Fruit fly (Drosophila melanogaster): Measurements from ENCODE around the gene Dci.

Dci gene

DNA sequence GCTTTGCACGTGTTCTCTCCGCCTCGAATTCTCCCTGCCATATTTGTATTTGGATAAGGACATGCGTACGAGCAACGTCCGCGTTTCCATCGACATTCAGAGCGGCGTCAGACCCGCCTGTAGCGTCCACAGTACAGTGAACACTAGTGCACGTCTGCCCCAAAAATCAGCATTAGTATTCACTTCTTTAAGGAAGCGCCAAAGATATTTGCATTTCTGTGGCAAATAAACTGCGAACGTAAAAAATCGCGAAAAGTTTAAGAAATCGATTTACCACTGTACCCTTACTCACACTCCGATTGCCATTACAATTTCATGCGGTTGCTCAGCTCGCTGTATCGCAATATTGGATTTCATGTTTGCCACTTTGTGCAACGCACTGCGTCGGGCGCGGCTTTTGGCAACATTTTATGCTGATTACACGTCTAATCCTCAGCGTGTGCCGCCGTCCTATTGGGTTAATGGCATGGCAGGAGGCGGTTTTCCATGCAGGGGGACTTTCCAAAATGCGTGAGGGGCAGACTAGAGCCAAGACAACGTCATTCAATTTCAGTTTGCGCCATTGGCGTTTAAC, 48.4 kb upstream of the Dci start (continued):
- no peak for TF ChIP-seq Dfd (GFP tag; optimal IDR thresholded peaks at IDR 0.05)
- TF ChIP-seq CG7786 (GFP tag; optimal IDR thresholded peaks at IDR 0.05), result peak; percentile 81
- TF ChIP-seq bowl (GFP tag; IDR thresholded peaks at IDR 0.05), result peak; percentile 74
- TF ChIP-seq CG33213 (GFP tag; optimal IDR thresholded peaks at IDR 0.05), result peak; percentile 91
- TF ChIP-seq CG10274 (GFP tag; optimal IDR thresholded peaks at IDR 0.05), result peak; percentile 70
- peak; percentile 94 for TF ChIP-seq Optix (GFP tag; IDR thresholded peaks at IDR 0.05)
- TF ChIP-seq Kr (GFP tag; optimal IDR thresholded peaks at IDR 0.05), result no peak
- TF ChIP-seq Bdp1 (GFP tag; optimal IDR thresholded peaks at IDR 0.05), result peak; percentile 68
- TF ChIP-seq dmrt11E (tag; optimal IDR thresholded peaks at IDR 0.05), result peak; percentile 77
- no peak for TF ChIP-seq pzg (GFP tag; optimal IDR thresholded peaks at IDR 0.05)
- TF ChIP-seq CG3281 (GFP tag; optimal IDR thresholded peaks at IDR 0.05), result peak; percentile 79
- no peak for TF ChIP-seq CG14860 (GFP tag; IDR thresholded peaks at IDR 0.05; ENCODE audit: partially characterized antibody)
- peak; percentile 72 for TF ChIP-seq CG17802 (tag; optimal IDR thresholded peaks at IDR 0.05)
- TF ChIP-seq Dref (GFP tag; IDR thresholded peaks at IDR 0.05), result peak; percentile 30; the same call in 1 of the 2 replicates
- TF ChIP-seq Six4 (GFP tag; optimal IDR thresholded peaks at IDR 0.05), result peak; percentile 82
- peak; percentile 84 for TF ChIP-seq CG6272 (GFP tag; IDR thresholded peaks at IDR 0.05)
- TF ChIP-seq PHDP (tag; optimal IDR thresholded peaks at IDR 0.05), result peak; percentile 87
- TF ChIP-seq CG11723 (GFP tag; optimal IDR thresholded peaks at IDR 0.05), result peak; percentile 76
- TF ChIP-seq esg (GFP tag; conservative IDR thresholded peaks at IDR 0.05), result peak; percentile 90
- TF ChIP-seq Rfx (GFP tag; IDR thresholded peaks at IDR 0.05), result peak; percentile 91
- no peak for TF ChIP-seq hkb (optimal IDR thresholded peaks at IDR 0.05)
- TF ChIP-seq hkb (GFP tag; IDR thresholded peaks at IDR 0.05), result peak; percentile 91
- peak; percentile 70 for TF ChIP-seq abd-A (tag; optimal IDR thresholded peaks at IDR 0.05)
- TF ChIP-seq Mes4 (GFP tag; optimal IDR thresholded peaks at IDR 0.05), result peak; percentile 74
- peak; percentile 93 for TF ChIP-seq ewg (GFP tag; optimal IDR thresholded peaks at IDR 0.05)
- peak; percentile 36 for TF ChIP-seq CG2116 (GFP tag; optimal IDR thresholded peaks at IDR 0.05)
- TF ChIP-seq Atf3 (GFP tag; optimal IDR thresholded peaks at IDR 0.05), result peak; percentile 79
- TF ChIP-seq CG34376 (GFP tag; optimal IDR thresholded peaks at IDR 0.05), result peak; percentile 80
- peak; percentile 70 for TF ChIP-seq run (tag; optimal IDR thresholded peaks at IDR 0.05)
- TF ChIP-seq CG10209 (GFP tag; optimal IDR thresholded peaks at IDR 0.05), result peak; percentile 89
- peak; percentile 89 for TF ChIP-seq CG7839 (tag; optimal IDR thresholded peaks at IDR 0.05)
- TF ChIP-seq vvl (GFP tag; IDR thresholded peaks at IDR 0.05), result peak; percentile 96
- peak; percentile 89 for TF ChIP-seq rib (GFP tag; IDR thresholded peaks at IDR 0.05)
- TF ChIP-seq CG32532 (GFP tag; IDR thresholded peaks at IDR 0.05), result peak; percentile 92
- TF ChIP-seq CG10462 (GFP tag; optimal IDR thresholded peaks at IDR 0.05), result peak; percentile 63
- TF ChIP-seq twi (tag; optimal IDR thresholded peaks at IDR 0.05), result peak; percentile 76
- TF ChIP-seq sim (GFP tag; IDR thresholded peaks at IDR 0.05), result peak; percentile 70; the same call in 1 of the 2 replicates
- peak; percentile 84 for TF ChIP-seq CG10543 (GFP tag; optimal IDR thresholded peaks at IDR 0.05)
- peak; percentile 38 for TF ChIP-seq trh (GFP tag; optimal IDR thresholded peaks at IDR 0.05)
- TF ChIP-seq caup (GFP tag; optimal IDR thresholded peaks at IDR 0.05; ENCODE audit: severe bottlenecking), result peak; percentile 84
- TF ChIP-seq CG7372 (GFP tag; IDR thresholded peaks at IDR 0.05), result peak; percentile 84
- TF ChIP-seq CG2202 (tag; optimal IDR thresholded peaks at IDR 0.05), result peak; percentile 60
- peak; percentile 94 for TF ChIP-seq Xrp1 (GFP tag; IDR thresholded peaks at IDR 0.05)
- peak; percentile 90 for TF ChIP-seq az2 (GFP tag; optimal IDR thresholded peaks at IDR 0.05)
- TF ChIP-seq CG7745 (tag; optimal IDR thresholded peaks at IDR 0.05), result no peak
- TF ChIP-seq Atf-2 (GFP tag; optimal IDR thresholded peaks at IDR 0.05), result peak; percentile 88
- peak; percentile 59 for TF ChIP-seq CG15479 (GFP tag; optimal IDR thresholded peaks at IDR 0.05)
- TF ChIP-seq chm (GFP tag; IDR thresholded peaks at IDR 0.05), result peak; percentile 95
- peak; percentile 77 for TF ChIP-seq CG1529 (GFP tag; optimal IDR thresholded peaks at IDR 0.05)
- no peak for TF ChIP-seq pfk (GFP tag; optimal IDR thresholded peaks at IDR 0.05)
- peak; percentile 90 for TF ChIP-seq Awh (GFP tag; IDR thresholded peaks at IDR 0.05)

All from whole organism, embryonic.